Worm (Caenorhabditis elegans): Measurements from ENCODE around the gene F29G6.1.
A peak's percentile ranks its signal among the peaks of the same experiment; 100 is the strongest.

The F29G6.1 gene

DNA sequence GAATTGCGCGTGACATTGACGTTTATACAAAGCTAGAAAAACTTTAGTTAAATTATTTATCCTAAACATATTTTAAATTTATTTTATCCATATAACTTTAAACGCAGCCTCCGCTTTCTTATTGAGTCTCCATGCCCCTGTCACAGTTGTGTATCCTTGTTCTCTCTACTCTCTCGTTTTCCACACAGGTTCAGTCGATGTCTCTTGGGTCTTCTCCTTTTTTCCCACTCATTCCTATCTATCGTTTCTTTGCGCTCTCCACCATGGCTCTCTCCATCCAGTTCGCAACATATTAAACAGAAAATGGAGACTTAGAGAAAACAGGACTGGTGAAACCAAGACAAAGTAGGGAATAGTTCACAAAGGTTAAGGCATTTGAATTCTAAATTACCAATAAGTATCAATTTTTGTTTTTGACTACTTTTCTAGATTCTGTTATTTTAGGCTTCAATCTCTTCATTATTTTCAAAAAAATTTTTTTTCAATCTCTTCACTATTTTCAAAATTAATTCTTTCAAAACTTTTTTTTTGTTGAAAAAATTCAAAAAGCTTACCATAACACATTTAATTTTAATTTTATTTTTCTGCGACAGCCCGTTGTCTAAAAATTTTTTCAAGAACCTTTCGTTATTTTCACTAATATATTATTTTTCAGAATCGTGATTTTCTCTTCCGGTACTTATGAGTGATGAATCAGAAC lies 20.1 kb downstream of the F29G6.1 start, which contains the start of gene sdc-2 (continued):
- no peak for TF ChIP-seq nhr-67 (tag; optimal IDR thresholded peaks at IDR 0.05)
- TF ChIP-seq fkh-10 (GFP tag; optimal IDR thresholded peaks at IDR 0.05) = no peak
- no peak for TF ChIP-seq ztf-11 (tag; optimal IDR thresholded peaks at IDR 0.05)
- TF ChIP-seq ceh-16 (tag; optimal IDR thresholded peaks at IDR 0.05) = no peak
- no peak for TF ChIP-seq ZK546.5 (tag; optimal IDR thresholded peaks at IDR 0.05)
- TF ChIP-seq nhr-43 (tag; optimal IDR thresholded peaks at IDR 0.05; ENCODE audit: poor library complexity, severe bottlenecking) = peak; percentile 69
- TF ChIP-seq unc-62 (GFP tag; optimal IDR thresholded peaks at IDR 0.05) = no peak
- TF ChIP-seq pha-4 (tag; optimal IDR thresholded peaks at IDR 0.05) = no peak
- peak; percentile 86 for TF ChIP-seq hmg-11 (tag; optimal IDR thresholded peaks at IDR 0.05)
- TF ChIP-seq fos-1 (tag; optimal IDR thresholded peaks at IDR 0.05) = no peak
- no peak for TF ChIP-seq daf-12 (tag; optimal IDR thresholded peaks at IDR 0.05)

DNA sequence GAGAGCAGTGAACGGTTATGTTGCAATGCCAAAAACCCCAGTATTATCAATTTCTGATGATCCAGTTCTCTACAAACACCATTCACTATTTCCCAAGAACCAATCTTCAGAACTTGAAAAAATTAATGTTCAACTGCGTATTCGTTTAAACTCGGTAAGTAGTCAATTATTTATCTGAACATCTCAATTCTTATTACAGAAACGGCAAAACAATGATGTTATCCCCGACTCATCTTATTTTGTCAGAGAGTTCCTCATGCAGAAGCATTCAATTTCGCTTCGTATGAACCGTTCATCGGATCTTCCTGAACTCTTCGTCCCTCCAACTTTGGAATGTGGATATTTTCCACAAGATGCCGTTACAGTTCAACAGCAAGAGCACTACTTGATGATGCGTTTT lies 21.6 kb downstream of the F29G6.1 start:
- TF ChIP-seq lsy-12 (tag; optimal IDR thresholded peaks at IDR 0.05) (no peak), egl-5 (tag; optimal IDR thresholded peaks at IDR 0.05) (no peak), ztf-11 (tag; optimal IDR thresholded peaks at IDR 0.05) (no peak), ztf-4 (tag; optimal IDR thresholded peaks at IDR 0.05) (no peak), elt-2 (tag; optimal IDR thresholded peaks at IDR 0.05) (no peak), egl-27 (tag; optimal IDR thresholded peaks at IDR 0.05) (no peak), fkh-2 (tag; optimal IDR thresholded peaks at IDR 0.05) (no peak), mdl-1 (tag; optimal IDR thresholded peaks at IDR 0.05) (no peak), nhr-11 (tag; optimal IDR thresholded peaks at IDR 0.05) (no peak), zag-1 (tag; optimal IDR thresholded peaks at IDR 0.05) (no peak), ZK546.5 (tag; optimal IDR thresholded peaks at IDR 0.05) (no peak), fos-1 (tag; optimal IDR thresholded peaks at IDR 0.05) (no peak), nhr-28 (tag; optimal IDR thresholded peaks at IDR 0.05) (no peak)

DNA sequence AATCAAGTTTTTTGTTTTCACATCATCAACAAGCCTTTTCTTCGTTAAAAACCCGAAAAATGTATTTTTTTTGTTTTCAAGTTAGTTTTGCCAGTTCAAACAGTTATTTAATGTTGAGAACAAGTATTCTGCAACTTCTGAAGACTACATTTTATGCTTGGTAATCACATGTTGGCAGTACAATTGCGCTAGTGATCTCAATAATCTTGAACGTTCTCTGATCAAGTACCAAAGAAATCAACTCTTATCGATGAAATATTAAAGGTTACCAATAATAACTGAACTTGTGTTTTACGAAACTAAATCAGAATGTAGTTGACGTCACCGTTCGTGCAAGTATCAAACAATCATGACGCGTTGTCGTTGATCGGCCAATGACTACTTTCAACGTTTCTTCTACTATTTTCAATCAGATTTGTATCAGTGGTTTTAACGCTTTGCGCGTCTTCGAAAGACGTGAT lies 31.5 kb downstream of the F29G6.1 start, which contains the start of gene C35C5.8:
Gene C35C5.8, plus strand, starts transcription at position 51 of the 461 bp plus-strand sequence.
- no peak for TF ChIP-seq fos-1 (tag; optimal IDR thresholded peaks at IDR 0.05)
- TF ChIP-seq nhr-43 (tag; optimal IDR thresholded peaks at IDR 0.05; ENCODE audit: poor library complexity, severe bottlenecking) = peak; percentile 6
- TF ChIP-seq pqm-1 (tag; optimal IDR thresholded peaks at IDR 0.05) = peak; percentile 4

DNA sequence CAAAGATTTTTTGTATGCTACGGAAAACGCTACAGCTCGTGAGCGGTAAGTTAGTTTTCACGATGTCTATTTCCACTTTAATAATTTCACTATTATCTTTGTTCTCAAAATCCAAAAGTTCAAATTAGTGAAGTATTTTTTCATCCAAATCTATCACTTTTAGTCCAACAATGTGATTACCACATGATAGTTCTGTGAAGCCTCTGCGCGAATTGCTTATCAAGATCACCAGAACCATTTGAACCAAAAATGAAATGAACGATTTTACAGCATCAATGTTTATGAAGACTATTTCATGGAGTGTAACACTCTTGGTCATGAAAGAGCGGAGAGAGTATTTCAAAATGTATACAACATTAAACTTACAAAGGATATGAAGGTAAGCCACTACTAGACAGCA lies 32.4 kb downstream of the F29G6.1 start:
- TF ChIP-seq jun-1 (tag; optimal IDR thresholded peaks at IDR 0.05) (no peak), nhr-43 (tag; optimal IDR thresholded peaks at IDR 0.05; ENCODE audit: poor library complexity, severe bottlenecking) (peak; percentile 1)

DNA sequence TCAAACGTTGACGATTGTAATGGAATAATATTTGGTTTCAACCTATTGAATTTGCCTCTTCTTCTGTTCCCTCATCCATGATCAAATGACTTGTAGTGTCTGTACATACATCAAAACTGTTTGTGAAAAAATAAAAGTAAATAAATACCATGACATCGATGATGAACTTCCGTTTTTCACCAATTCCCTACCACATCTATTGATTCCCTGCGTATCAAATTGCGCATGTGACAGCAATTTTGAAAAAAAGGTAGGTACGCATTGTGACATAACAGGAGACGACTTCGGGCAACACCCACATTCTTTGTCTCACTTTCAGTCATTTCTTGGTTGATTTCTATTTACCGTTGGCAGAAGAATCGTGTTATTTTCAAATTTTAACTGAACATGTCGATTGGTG lies 34.3 kb downstream of the F29G6.1 start, which contains the start of gene C35C5.9:
Gene C35C5.9, plus strand, starts transcription at position 161 of the 400 bp plus-strand sequence.
- TF ChIP-seq ztf-11 (tag; optimal IDR thresholded peaks at IDR 0.05) (no peak), nhr-23 (tag; optimal IDR thresholded peaks at IDR 0.05) (peak; percentile 15), nhr-25 (tag; optimal IDR thresholded peaks at IDR 0.05) (peak; percentile 11)

DNA sequence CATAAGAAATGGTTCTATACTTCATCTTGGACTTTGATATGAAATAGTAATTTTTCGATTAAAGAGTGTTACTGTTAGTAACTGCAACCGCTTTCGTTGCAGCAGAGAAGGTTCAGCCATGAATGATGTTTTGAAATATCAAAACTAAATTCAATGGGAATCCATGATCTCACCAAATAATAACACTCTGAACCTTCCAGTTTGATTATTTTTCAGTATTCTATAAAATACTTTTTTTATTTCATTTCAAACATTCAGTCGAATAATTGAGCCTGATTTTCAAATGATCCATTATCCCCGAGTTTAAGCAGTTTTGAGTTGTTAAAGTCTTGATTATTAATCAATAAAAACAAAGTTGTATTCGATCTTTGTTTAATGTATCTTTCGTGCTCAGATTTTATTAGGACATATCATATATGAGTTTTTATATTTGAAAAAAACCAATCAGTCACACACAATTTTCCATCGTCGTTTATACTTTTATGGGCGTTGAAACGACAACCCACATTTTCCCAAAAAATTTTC lies 35.2 kb downstream of the F29G6.1 start, which contains the start of gene gcp-2.2:
Gene gcp-2.2, plus strand, starts transcription at position 475 of the 525 bp plus-strand sequence.
- TF ChIP-seq nhr-11 (tag; optimal IDR thresholded peaks at IDR 0.05) (no peak), fkh-2 (tag; optimal IDR thresholded peaks at IDR 0.05) (no peak), daf-12 (tag; optimal IDR thresholded peaks at IDR 0.05) (no peak), jun-1 (tag; optimal IDR thresholded peaks at IDR 0.05) (no peak), unc-62 (GFP tag; optimal IDR thresholded peaks at IDR 0.05) (no peak), lin-39 (tag; optimal IDR thresholded peaks at IDR 0.05) (no peak), ceh-16 (tag; optimal IDR thresholded peaks at IDR 0.05) (no peak), tbx-2 (tag; optimal IDR thresholded peaks at IDR 0.05) (no peak), nhr-28 (tag; optimal IDR thresholded peaks at IDR 0.05) (no peak)

DNA sequence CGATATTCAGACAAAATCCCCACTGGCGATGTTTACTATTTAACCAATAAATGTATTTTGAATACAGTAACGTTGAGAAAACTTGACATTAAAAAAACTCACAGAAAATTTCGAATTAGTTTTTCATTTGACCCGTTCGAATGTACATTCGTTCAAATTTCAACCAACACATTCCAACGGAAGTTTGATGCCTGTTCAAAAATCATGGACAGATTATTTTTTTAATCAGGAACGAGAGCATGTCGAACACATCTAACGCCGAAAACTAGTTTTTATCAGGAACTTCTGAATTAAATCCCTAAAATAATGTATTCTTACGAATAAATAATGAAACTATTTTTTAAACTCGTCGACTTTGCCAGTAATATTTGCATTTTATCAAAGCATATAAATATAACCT lies 39.6 kb downstream of the F29G6.1 start:
- no peak for TF ChIP-seq pqm-1 (tag; optimal IDR thresholded peaks at IDR 0.05)
- no peak for TF ChIP-seq fos-1 (tag; optimal IDR thresholded peaks at IDR 0.05)
- TF ChIP-seq lin-39 (tag; optimal IDR thresholded peaks at IDR 0.05) = no peak
